Worm (Caenorhabditis elegans): ENCODE measurements around the gene B0303.7.
A peak's percentile ranks its signal among the peaks of the same experiment; 100 is the strongest.

ce11 chrIII:8684421-8684820, 9.0 kb upstream of the B0303.7 start, which contains the start of gene anmt-1:
- TF ChIP-seq egl-27 (tag; optimal IDR thresholded peaks at IDR 0.05), result no peak
- no peak for TF ChIP-seq elt-2 (tag; optimal IDR thresholded peaks at IDR 0.05)
- no peak for TF ChIP-seq nhr-84 (tag; optimal IDR thresholded peaks at IDR 0.05)
- TF ChIP-seq unc-62 (GFP tag; optimal IDR thresholded peaks at IDR 0.05), result no peak
- TF ChIP-seq swsn-7 (tag; optimal IDR thresholded peaks at IDR 0.05), result no peak
- no peak for TF ChIP-seq dpl-1 (GFP tag; optimal IDR thresholded peaks at IDR 0.05)
- peak; percentile 36 for TF ChIP-seq nhr-71 (tag; optimal IDR thresholded peaks at IDR 0.05)
- TF ChIP-seq nhr-20 (tag; optimal IDR thresholded peaks at IDR 0.05), result no peak
- TF ChIP-seq ces-1 (GFP tag; optimal IDR thresholded peaks at IDR 0.05), result no peak
- no peak for TF ChIP-seq jun-1 (tag; optimal IDR thresholded peaks at IDR 0.05)
- TF ChIP-seq unc-130 (tag; optimal IDR thresholded peaks at IDR 0.05), result no peak
- no peak for TF ChIP-seq alr-1 (tag; optimal IDR thresholded peaks at IDR 0.05; ENCODE audit: borderline replicate concordance)
- TF ChIP-seq nhr-28 (tag; optimal IDR thresholded peaks at IDR 0.05), result no peak
